Fruit fly (Drosophila melanogaster) S2 (cell line): ENCODE data around the gene Gapdh2.

Experiments
- CG8478 ChIP-seq: fragments of >200 bp; optimal IDR thresholded peaks from 2 replicates; lab custom pipeline; 2018
- CTCF ChIP-seq, 2 experiments: fragments of >200 bp; optimal IDR thresholded peaks; 2 replicates each; lab custom pipeline; 2018

Gapdh2 gene

dm6 chrX:15893732-15894264 lies 25.9 kb downstream of the Gapdh2 start:
- no peak for TF ChIP-seq CTCF (optimal IDR thresholded peaks at IDR 0.05; lab: Kevin White, UChicago)

dm6 chrX:15909564-15910284 lies 41.8 kb downstream of the Gapdh2 start, which contains the start of gene CycD:
Gene CycD (minus strand): TSS chrX:15909676.
- TF ChIP-seq CG8478 (lab: Kevin White, UChicago): no peak
- no peak for TF ChIP-seq CTCF (optimal IDR thresholded peaks at IDR 0.05; lab: Kevin White, UChicago)

- TF ChIP-seq CTCF (optimal IDR thresholded peaks at IDR 0.05; lab: Kevin White, UChicago): no peak
- no peak for TF ChIP-seq CG8478 (lab: Kevin White, UChicago)
Measured at dm6 chrX:15910570-15910969, 42.6 kb downstream of the Gapdh2 start, which contains the start of gene Lrp4. Gene Lrp4 (plus strand): TSS chrX:15910870.
